Fruit fly (Drosophila melanogaster) whole organism, prepupa: ENCODE results near the gene Agpat3.

Experiments used
- Blimp-1 ChIP-seq: fragments of 200-800 bp; sonication (Bioruptor generic); optimal IDR thresholded peaks from 3 replicates; lab custom pipeline; 2017; ENCODE audit warnings: missing biosample characterization, missing genetic modification characterization, mild to moderate bottlenecking, moderate library complexity, missing genetic modification reagents
- CG10631 ChIP-seq: fragments of 200-800 bp; sonication (Bioruptor generic); optimal IDR thresholded peaks from 2 replicates; lab custom pipeline; 2016; ENCODE audit warnings: missing biosample characterization, missing genetic modification characterization
- CG10669 ChIP-seq: fragments of 200-800 bp; sonication (Bioruptor generic); optimal IDR thresholded peaks from 3 replicates; lab custom pipeline; 2018; ENCODE audit warnings: missing biosample characterization, mild to moderate bottlenecking, missing genetic modification characterization, moderate library complexity
- CG11294 ChIP-seq: fragments of 200-800 bp; sonication (Bioruptor generic); IDR thresholded peaks from 2 replicates; pipeline ENCODE4 v1.3.6; 2022; ENCODE audit warnings: missing biosample characterization, missing genetic modification characterization
- CG11902 ChIP-seq: fragments of 200-800 bp; sonication (Bioruptor generic); optimal IDR thresholded peaks from 3 replicates; lab custom pipeline; 2016; ENCODE audit warnings: missing biosample characterization, missing genetic modification characterization
- CG1621 ChIP-seq: fragments of 200-800 bp; sonication (Bioruptor generic); optimal IDR thresholded peaks from 3 replicates; lab custom pipeline; 2018; ENCODE audit warnings: missing biosample characterization, mild to moderate bottlenecking, missing genetic modification characterization
- CG16779 ChIP-seq: fragments of 200-800 bp; sonication (Bioruptor generic); optimal IDR thresholded peaks from 3 replicates; lab custom pipeline; 2017; ENCODE audit warnings: missing biosample characterization, mild to moderate bottlenecking, missing genetic modification characterization
- CG3032 ChIP-seq: fragments of 200-800 bp; optimal IDR thresholded peaks from 2 replicates; lab custom pipeline; 2019; ENCODE audit warnings: missing biosample characterization, mild to moderate bottlenecking, missing genetic modification characterization, moderate library complexity
- CG31627 ChIP-seq: fragments of 200-800 bp; sonication (Bioruptor generic); optimal IDR thresholded peaks from 3 replicates; lab custom pipeline; 2016; ENCODE audit warnings: missing biosample characterization, missing genetic modification characterization
- CG34406 ChIP-seq: fragments of 200-800 bp; sonication (Bioruptor generic); optimal IDR thresholded peaks from 3 replicates; lab custom pipeline; 2016; ENCODE audit warnings: missing biosample characterization, missing genetic modification characterization
- CG3919 ChIP-seq: fragments of 200-800 bp; sonication (Bioruptor generic); optimal IDR thresholded peaks from 3 replicates; lab custom pipeline; 2016; ENCODE audit warnings: missing biosample characterization, missing genetic modification characterization
- CG6163 ChIP-seq: fragments of 200-800 bp; sonication (Bioruptor generic); IDR thresholded peaks from 3 replicates; pipeline ENCODE4 v1.3.6; 2022; ENCODE audit warnings: missing biosample characterization, missing genetic modification characterization
- CG6276 ChIP-seq: fragments of 200-800 bp; sonication (Bioruptor generic); optimal IDR thresholded peaks from 2 replicates; lab custom pipeline; 2017; ENCODE audit warnings: missing biosample characterization, mild to moderate bottlenecking, missing genetic modification characterization
- CG6792 ChIP-seq: fragments of 200-800 bp; sonication (Bioruptor generic); optimal IDR thresholded peaks from 3 replicates; lab custom pipeline; 2016; ENCODE audit warnings: missing biosample characterization, missing genetic modification characterization
- CG6808 ChIP-seq: fragments of 200-800 bp; sonication (Bioruptor generic); optimal IDR thresholded peaks from 3 replicates; lab custom pipeline; 2017; ENCODE audit warnings: missing biosample characterization, missing genetic modification characterization, mild to moderate bottlenecking, moderate library complexity, missing genetic modification reagents
- CG8119 ChIP-seq: fragments of 200-800 bp; sonication (Bioruptor generic); IDR thresholded peaks from 3 replicates; pipeline ENCODE4 v1.3.6; 2022; ENCODE audit warnings: missing biosample characterization, missing genetic modification characterization
- CG8632 ChIP-seq: fragments of 200-800 bp; sonication (Bioruptor generic); optimal IDR thresholded peaks from 3 replicates; lab custom pipeline; 2016; ENCODE audit warnings: missing biosample characterization, missing genetic modification characterization
- CG9139 ChIP-seq: fragments of 200-800 bp; sonication (Bioruptor generic); optimal IDR thresholded peaks from 3 replicates; lab custom pipeline; 2017; ENCODE audit warnings: missing biosample characterization, mild to moderate bottlenecking, missing genetic modification characterization
- Eip75B ChIP-seq: fragments of 200-800 bp; sonication (Bioruptor generic); optimal IDR thresholded peaks from 3 replicates; lab custom pipeline; 2016; ENCODE audit warnings: missing biosample characterization, missing genetic modification characterization
- Eip78C ChIP-seq: fragments of 200-800 bp; sonication (Bioruptor generic); peaks from one replicate; lab custom pipeline; 2016; ENCODE audit warnings: missing biosample characterization, missing genetic modification characterization
- Ets21C ChIP-seq: fragments of 200-800 bp; sonication (Bioruptor generic); optimal IDR thresholded peaks from 3 replicates; lab custom pipeline; 2016; ENCODE audit warnings: missing biosample characterization, missing genetic modification characterization
- Hr38 ChIP-seq: sonication (Bioruptor generic); optimal IDR thresholded peaks from 2 replicates; lab custom pipeline; 2016; ENCODE audit warnings: missing biosample characterization, missing genetic modification characterization
- Hr4 ChIP-seq: fragments of 200-800 bp; sonication (Bioruptor generic); optimal IDR thresholded peaks from 3 replicates; lab custom pipeline; 2016; ENCODE audit warnings: missing biosample characterization, missing genetic modification characterization
- Lpt ChIP-seq: fragments of 200-800 bp; sonication (Bioruptor generic); optimal IDR thresholded peaks from 3 replicates; lab custom pipeline; 2016; ENCODE audit warnings: missing biosample characterization, missing genetic modification characterization
- Sox14 ChIP-seq: fragments of 200-800 bp; sonication (Bioruptor generic); optimal IDR thresholded peaks from 3 replicates; lab custom pipeline; 2016; ENCODE audit warnings: missing biosample characterization, missing genetic modification characterization
- Sox15 ChIP-seq: fragments of 200-800 bp; sonication (Bioruptor generic); optimal IDR thresholded peaks from 3 replicates; lab custom pipeline; 2016; ENCODE audit warnings: missing biosample characterization, missing genetic modification characterization
- achi ChIP-seq: fragments of 200-800 bp; sonication (Bioruptor generic); optimal IDR thresholded peaks from 3 replicates; lab custom pipeline; 2016; ENCODE audit warnings: missing biosample characterization, missing genetic modification characterization
- acj6 ChIP-seq: fragments of 200-800 bp; sonication (Bioruptor generic); optimal IDR thresholded peaks from 3 replicates; lab custom pipeline; 2016; ENCODE audit warnings: missing biosample characterization, missing genetic modification characterization
- cyc ChIP-seq: fragments of 200-800 bp; sonication (Bioruptor generic); optimal IDR thresholded peaks from 3 replicates; lab custom pipeline; 2016; ENCODE audit warnings: missing biosample characterization, missing genetic modification characterization
- dsx ChIP-seq: fragments of 200-800 bp; optimal IDR thresholded peaks from 3 replicates; lab custom pipeline; 2019; ENCODE audit warnings: missing biosample characterization, mild to moderate bottlenecking, missing genetic modification characterization, moderate library complexity; ENCODE audit not compliant: poor library complexity, severe bottlenecking
- eg ChIP-seq: fragments of 200-800 bp; sonication (Bioruptor generic); IDR thresholded peaks from 3 replicates; pipeline ENCODE4 v1.3.6; 2022; ENCODE audit warnings: missing biosample characterization, missing genetic modification characterization
- esn ChIP-seq: fragments of 200-800 bp; sonication (Bioruptor generic); optimal IDR thresholded peaks from 2 replicates; lab custom pipeline; 2016; ENCODE audit warnings: missing biosample characterization, mild to moderate bottlenecking, missing genetic modification characterization, moderate library complexity
- fd59A ChIP-seq: fragments of 200-800 bp; sonication (Bioruptor generic); optimal IDR thresholded peaks from 2 replicates; lab custom pipeline; 2017; ENCODE audit warnings: missing biosample characterization, mild to moderate bottlenecking, missing genetic modification characterization, missing genetic modification reagents
- fd85E ChIP-seq: fragments of 200-800 bp; sonication (Bioruptor generic); optimal IDR thresholded peaks from 3 replicates; lab custom pipeline; 2016; ENCODE audit warnings: missing biosample characterization, missing genetic modification characterization
- fkh ChIP-seq: fragments of 200-800 bp; sonication (Bioruptor generic); optimal IDR thresholded peaks from 3 replicates; lab custom pipeline; 2017; ENCODE audit warnings: missing biosample characterization, mild to moderate bottlenecking, missing genetic modification characterization, moderate library complexity
- lz ChIP-seq: fragments of 200-800 bp; sonication (Bioruptor generic); optimal IDR thresholded peaks from 3 replicates; lab custom pipeline; 2016; ENCODE audit warnings: missing biosample characterization, missing genetic modification characterization
- pdm3 ChIP-seq: fragments of 200-800 bp; sonication (Bioruptor generic); optimal IDR thresholded peaks from 3 replicates; lab custom pipeline; 2016; ENCODE audit warnings: missing biosample characterization, missing genetic modification characterization
- salr ChIP-seq, 2 experiments: fragments of 200-800 bp; sonication (Bioruptor generic); optimal IDR thresholded peaks; 3 replicates each; lab custom pipeline; 2016 to 2018; ENCODE audit warnings: missing biosample characterization in 2 of 2, missing genetic modification characterization in 2 of 2, mild to moderate bottlenecking in 1 of 2
- spab ChIP-seq: fragments of 200-800 bp; sonication (Bioruptor generic); optimal IDR thresholded peaks from 2 replicates; lab custom pipeline; 2017; ENCODE audit warnings: missing biosample characterization, mild to moderate bottlenecking, missing genetic modification characterization, missing genetic modification reagents
- ss ChIP-seq, 2 experiments: fragments of 200-800 bp; sonication (Bioruptor generic); optimal IDR thresholded peaks; 2 replicates in 1 of 2; 3 replicates in 1 of 2; lab custom pipeline; 2017 to 2018; ENCODE audit warnings: mild to moderate bottlenecking in 2 of 2, missing biosample characterization in 2 of 2, missing genetic modification characterization in 2 of 2, moderate library complexity in 1 of 2
- svp ChIP-seq: fragments of 200-800 bp; sonication (Bioruptor generic); peaks from one replicate; lab custom pipeline; 2016; ENCODE audit warnings: missing biosample characterization, missing genetic modification characterization
- topi ChIP-seq: fragments of 200-800 bp; sonication (Bioruptor generic); optimal IDR thresholded peaks from 3 replicates; lab custom pipeline; 2016; ENCODE audit warnings: missing biosample characterization, missing genetic modification characterization
- vri ChIP-seq: fragments of 200-800 bp; sonication (Bioruptor generic); optimal IDR thresholded peaks from 3 replicates; lab custom pipeline; 2016; ENCODE audit warnings: missing biosample characterization, mild to moderate bottlenecking, missing genetic modification characterization

Agpat3 gene

dm6 chr3L:16369526-16369925 lies 16.2 kb downstream of the Agpat3 start, which contains the start of gene CG18814:
Gene CG18814, plus strand, starts transcription at chr3L:16369826.
- TF ChIP-seq CG6163 (GFP tag; lab: Robert Waterston, UW) = no peak
- no peak for TF ChIP-seq Sox14 (GFP tag; lab: Kevin White, UChicago)
- no peak for TF ChIP-seq Hr38 (GFP tag; lab: Kevin White, UChicago)
- no peak for TF ChIP-seq CG8119 (GFP tag; lab: Robert Waterston, UW)
- no peak for TF ChIP-seq CG34406
- no peak for TF ChIP-seq CG6276
- no peak for TF ChIP-seq CG1621
- TF ChIP-seq CG3032 (tag; lab: Kevin White, UChicago) = no peak
- no peak for TF ChIP-seq Hr4 (GFP tag; lab: Kevin White, UChicago)
- TF ChIP-seq eg (GFP tag; lab: Robert Waterston, UW) = no peak
- no peak for TF ChIP-seq Eip75B (GFP tag; lab: Kevin White, UChicago)
- no peak for TF ChIP-seq vri (GFP tag; lab: Kevin White, UChicago)
- TF ChIP-seq esn (GFP tag; lab: Kevin White, UChicago) = no peak

dm6 chr3L:16368199-16368598 lies 17.6 kb downstream of the Agpat3 start, which contains the start of gene CG4842:
Gene CG4842, plus strand, starts transcription at chr3L:16368389.
- TF ChIP-seq CG11294 (GFP tag; lab: Robert Waterston, UW) = no peak
- no peak for TF ChIP-seq Ets21C (GFP tag; lab: Kevin White, UChicago)
- TF ChIP-seq esn (GFP tag; lab: Kevin White, UChicago) = no peak
- no peak for TF ChIP-seq spab (GFP tag; lab: Kevin White, UChicago)
- TF ChIP-seq acj6 = no peak
- peak; percentile 70 for TF ChIP-seq svp (GFP tag; lab: Kevin White, UChicago)
- TF ChIP-seq, all 60 proteins: peak for 1

- TF ChIP-seq CG34406 (no peak), CG11294 (GFP tag; lab: Robert Waterston, UW) (no peak), Hr38 (GFP tag; lab: Kevin White, UChicago) (no peak), esn (GFP tag; lab: Kevin White, UChicago) (no peak), fd85E (GFP tag; lab: Kevin White, UChicago) (no peak), fd59A (GFP tag; lab: Kevin White, UChicago) (no peak), acj6 (no peak), CG31627 (GFP tag; lab: Kevin White, UChicago) (no peak), Blimp-1 (no peak), CG6792 (GFP tag; lab: Kevin White, UChicago) (no peak), salr (GFP tag; optimal IDR thresholded peaks at IDR 0.05; lab: Kevin White, UChicago) (no peak), achi (GFP tag; lab: Kevin White, UChicago) (no peak), CG1621 (no peak)
- TF ChIP-seq, all 60 proteins: peak for 0
Observed at dm6 chr3L:16367240-16367639, 18.5 kb downstream of the Agpat3 start, which contains the start of gene Cpr72Ec. Gene Cpr72Ec, minus strand, starts transcription at chr3L:16367340.

- TF ChIP-seq esn (GFP tag; lab: Kevin White, UChicago) (no peak), cyc (GFP tag; lab: Kevin White, UChicago) (no peak), fkh (GFP tag; lab: Kevin White, UChicago) (no peak), CG10631 (GFP tag; lab: Kevin White, UChicago) (no peak), acj6 (no peak)
Observed at dm6 chr3L:16364599-16364998, 21.2 kb downstream of the Agpat3 start, which contains the start of gene Cpr72Eb. Gene Cpr72Eb, plus strand, starts transcription at chr3L:16364899.

- TF ChIP-seq CG16779 (tag; lab: Kevin White, UChicago) (peak; percentile 82), pdm3 (peak; percentile 85), dsx (peak; percentile 90), CG31627 (GFP tag; lab: Kevin White, UChicago) (peak; percentile 78), CG10631 (GFP tag; lab: Kevin White, UChicago) (peak; percentile 87), Sox15 (GFP tag; lab: Kevin White, UChicago) (peak; percentile 65), fd85E (GFP tag; lab: Kevin White, UChicago) (peak; percentile 63), cyc (GFP tag; lab: Kevin White, UChicago) (peak; percentile 83), CG6808 (GFP tag; lab: Kevin White, UChicago) (peak; percentile 92), CG11902 (GFP tag; lab: Kevin White, UChicago) (peak; percentile 79), CG8632 (GFP tag; lab: Kevin White, UChicago) (peak; percentile 90), Eip78C (GFP tag; lab: Kevin White, UChicago) (peak; percentile 98), lz (GFP tag; lab: Kevin White, UChicago) (peak; percentile 83), ss (GFP tag; optimal IDR thresholded peaks at IDR 0.05; lab: Kevin White, UChicago) (peak; percentile 91 to 94), CG10669 (GFP tag; lab: Kevin White, UChicago) (peak; percentile 85), Blimp-1 (peak; percentile 63), Lpt (peak; percentile 66), CG3919 (peak; percentile 92), fd59A (GFP tag; lab: Kevin White, UChicago) (peak; percentile 87), CG9139 (peak; percentile 81), topi (GFP tag; lab: Kevin White, UChicago) (peak; percentile 91)
Observed at dm6 chr3L:16364182-16364581, 21.6 kb downstream of the Agpat3 start.
